Worm (Caenorhabditis elegans) whole organism, L2 larva: ENCODE measurements around the gene Y39A1A.10.

ENCODE experiments used
- C34F6.9 ChIP-seq: fragments of 150-350 bp; optimal IDR thresholded peaks from 2 replicates; lab custom pipeline; 2014; ENCODE audit warnings: missing biosample characterization, missing genetic modification characterization
- F13H6.1 ChIP-seq: sonication (generic microtip); optimal IDR thresholded peaks from 2 replicates; lab custom pipeline; 2016; ENCODE audit warnings: missing genetic modification characterization, missing compliant biosample characterization
- R02D3.7 ChIP-seq: fragments of 150-350 bp; optimal IDR thresholded peaks from 2 replicates; lab custom pipeline; 2014; ENCODE audit warnings: missing biosample characterization, missing genetic modification characterization
- ZK546.5 ChIP-seq: sonication (generic microtip); optimal IDR thresholded peaks from 2 replicates; lab custom pipeline; 2017; ENCODE audit warnings: missing biosample characterization, missing genetic modification characterization
- aly-2 ChIP-seq: fragments of 150-350 bp; optimal IDR thresholded peaks from 2 replicates; lab custom pipeline; 2014; ENCODE audit warnings: missing biosample characterization, missing genetic modification characterization
- ama-1 ChIP-seq: fragments of 150-350 bp; optimal IDR thresholded peaks from 2 replicates; lab custom pipeline; 2018; ENCODE audit warnings: inconsistent platforms
- blmp-1 ChIP-seq: sonication (generic microtip); optimal IDR thresholded peaks from 2 replicates; lab custom pipeline; 2017; ENCODE audit warnings: missing genetic modification characterization, mild to moderate bottlenecking, missing compliant biosample characterization, antibody characterized with exemption, moderate library complexity; ENCODE audit not compliant: insufficient read depth
- ceh-16 ChIP-seq: fragments of 150-350 bp; optimal IDR thresholded peaks from 2 replicates; lab custom pipeline; 2014; ENCODE audit warnings: missing biosample characterization, missing genetic modification characterization
- ceh-82 ChIP-seq: fragments of 150-350 bp; optimal IDR thresholded peaks from 2 replicates; lab custom pipeline; 2014; ENCODE audit warnings: missing biosample characterization, missing genetic modification characterization
- crh-2 ChIP-seq: sonication (generic microtip); optimal IDR thresholded peaks from 2 replicates; lab custom pipeline; 2017; ENCODE audit warnings: missing biosample characterization, missing genetic modification characterization
- dmd-4 ChIP-seq: sonication (generic microtip); optimal IDR thresholded peaks from 2 replicates; lab custom pipeline; 2017; ENCODE audit warnings: missing biosample characterization, missing genetic modification characterization
- elt-1 ChIP-seq: fragments of 150-350 bp; optimal IDR thresholded peaks from 2 replicates; lab custom pipeline; 2014; ENCODE audit warnings: missing biosample characterization, missing genetic modification characterization
- fos-1 ChIP-seq: fragments of 150-350 bp; optimal IDR thresholded peaks from 2 replicates; lab custom pipeline; 2014; ENCODE audit warnings: missing biosample characterization, missing genetic modification characterization
- gmeb-1 ChIP-seq: fragments of 150-350 bp; optimal IDR thresholded peaks from 2 replicates; lab custom pipeline; 2014; ENCODE audit warnings: missing biosample characterization, missing genetic modification characterization
- lin-11 ChIP-seq: fragments of 150-350 bp; sonication (generic microtip); optimal IDR thresholded peaks from 2 replicates; lab custom pipeline; 2014; ENCODE audit warnings: missing biosample characterization, missing genetic modification characterization, inconsistent platforms, mixed read lengths
- lsy-2 ChIP-seq, 2 experiments: fragments of 150-350 bp in 1 of 2; sonication (generic microtip) in 1 of 2; optimal IDR thresholded peaks; 2 replicates each; lab custom pipeline; 2014 to 2017; ENCODE audit warnings: missing biosample characterization in 2 of 2, missing genetic modification characterization in 2 of 2
- mab-5 ChIP-seq: fragments of 150-350 bp; optimal IDR thresholded peaks from 2 replicates; lab custom pipeline; 2014; ENCODE audit warnings: missing biosample characterization, missing genetic modification characterization
- mbf-1 ChIP-seq: sonication (generic microtip); optimal IDR thresholded peaks from 2 replicates; lab custom pipeline; 2017; ENCODE audit warnings: missing biosample characterization, missing genetic modification characterization
- mdl-1 ChIP-seq, 2 experiments: fragments of 150-350 bp in 1 of 2; sonication (generic microtip) in 1 of 2; optimal IDR thresholded peaks; 2 replicates each; lab custom pipeline; 2017; ENCODE audit warnings: missing biosample characterization in 2 of 2, missing genetic modification characterization in 2 of 2
- nhr-10 ChIP-seq: sonication (generic microtip); optimal IDR thresholded peaks from 2 replicates; lab custom pipeline; 2017; ENCODE audit warnings: missing biosample characterization, missing genetic modification characterization
- nhr-11 ChIP-seq: fragments of 150-350 bp; optimal IDR thresholded peaks from 2 replicates; lab custom pipeline; 2014; ENCODE audit warnings: missing biosample characterization, missing genetic modification characterization
- nhr-12 ChIP-seq: fragments of 150-350 bp; optimal IDR thresholded peaks from 2 replicates; lab custom pipeline; 2014; ENCODE audit warnings: missing biosample characterization, missing genetic modification characterization
- nhr-129 ChIP-seq: fragments of 150-350 bp; optimal IDR thresholded peaks from 2 replicates; lab custom pipeline; 2014; ENCODE audit warnings: missing biosample characterization, missing genetic modification characterization
- nhr-21 ChIP-seq: fragments of 150-350 bp; optimal IDR thresholded peaks from 2 replicates; lab custom pipeline; 2014; ENCODE audit warnings: missing biosample characterization, missing genetic modification characterization
- nhr-23 ChIP-seq: fragments of 150-350 bp; optimal IDR thresholded peaks from 2 replicates; lab custom pipeline; 2014; ENCODE audit warnings: missing biosample characterization, missing genetic modification reagents, missing genetic modification characterization
- nhr-237 ChIP-seq: fragments of 150-350 bp; optimal IDR thresholded peaks from 2 replicates; lab custom pipeline; 2014; ENCODE audit warnings: missing biosample characterization, missing genetic modification characterization
- nhr-25 ChIP-seq: fragments of 150-350 bp; sonication (generic microtip); optimal IDR thresholded peaks from 3 replicates; lab custom pipeline; 2014; ENCODE audit warnings: missing biosample characterization, missing genetic modification characterization
- nhr-6 ChIP-seq: fragments of 150-350 bp; optimal IDR thresholded peaks from 2 replicates; lab custom pipeline; 2014; ENCODE audit warnings: missing biosample characterization, missing genetic modification characterization
- nhr-77 ChIP-seq: fragments of 150-350 bp; optimal IDR thresholded peaks from 2 replicates; lab custom pipeline; 2014; ENCODE audit warnings: missing biosample characterization, missing genetic modification characterization
- peb-1 ChIP-seq: fragments of 150-350 bp; optimal IDR thresholded peaks from 2 replicates; lab custom pipeline; 2014; ENCODE audit warnings: missing biosample characterization, missing genetic modification characterization
- sem-4 ChIP-seq: fragments of 150-350 bp; optimal IDR thresholded peaks from 2 replicates; lab custom pipeline; 2014; ENCODE audit warnings: missing biosample characterization, missing genetic modification reagents, missing genetic modification characterization
- skn-1 ChIP-seq: sonication (generic microtip); optimal IDR thresholded peaks from 2 replicates; lab custom pipeline; 2017; ENCODE audit warnings: missing biosample characterization, missing genetic modification characterization
- sma-3 ChIP-seq: sonication (generic microtip); optimal IDR thresholded peaks from 2 replicates; lab custom pipeline; 2016; ENCODE audit warnings: missing genetic modification reagents, missing genetic modification characterization, missing compliant biosample characterization
- sma-9 ChIP-seq, 2 experiments: fragments of 150-350 bp in 1 of 2; sonication (generic microtip) in 1 of 2; optimal IDR thresholded peaks; 2 replicates each; lab custom pipeline; 2014 to 2016; ENCODE audit warnings: missing genetic modification characterization in 2 of 2, mild to moderate bottlenecking in 1 of 2, missing biosample characterization in 1 of 2, missing compliant biosample characterization in 1 of 2, missing genetic modification reagents in 1 of 2, moderate library complexity in 1 of 2
- unc-39 ChIP-seq: fragments of 150-350 bp; optimal IDR thresholded peaks from 2 replicates; lab custom pipeline; 2014; ENCODE audit warnings: missing biosample characterization, missing genetic modification characterization
- unc-55 ChIP-seq: fragments of 150-350 bp; sonication (generic microtip); optimal IDR thresholded peaks from 3 replicates; lab custom pipeline; 2014; ENCODE audit warnings: missing biosample characterization, missing genetic modification reagents, missing genetic modification characterization
- zag-1 ChIP-seq: fragments of 150-350 bp; optimal IDR thresholded peaks from 2 replicates; lab custom pipeline; 2014; ENCODE audit warnings: missing biosample characterization, missing genetic modification characterization
- ztf-1 ChIP-seq: fragments of 200-800 bp; sonication (Bioruptor generic); conservative IDR thresholded peaks from 2 replicates; pipeline ENCODE4 v1.3.6; 2022; ENCODE audit warnings: missing genetic modification characterization, missing compliant biosample characterization
- ztf-11 ChIP-seq: sonication (generic microtip); optimal IDR thresholded peaks from 2 replicates; lab custom pipeline; 2017; ENCODE audit warnings: missing biosample characterization, missing genetic modification characterization
- ztf-4 ChIP-seq: fragments of 150-350 bp; optimal IDR thresholded peaks from 2 replicates; lab custom pipeline; 2014; ENCODE audit warnings: missing biosample characterization, missing genetic modification characterization

Gene Y39A1A.10

DNA sequence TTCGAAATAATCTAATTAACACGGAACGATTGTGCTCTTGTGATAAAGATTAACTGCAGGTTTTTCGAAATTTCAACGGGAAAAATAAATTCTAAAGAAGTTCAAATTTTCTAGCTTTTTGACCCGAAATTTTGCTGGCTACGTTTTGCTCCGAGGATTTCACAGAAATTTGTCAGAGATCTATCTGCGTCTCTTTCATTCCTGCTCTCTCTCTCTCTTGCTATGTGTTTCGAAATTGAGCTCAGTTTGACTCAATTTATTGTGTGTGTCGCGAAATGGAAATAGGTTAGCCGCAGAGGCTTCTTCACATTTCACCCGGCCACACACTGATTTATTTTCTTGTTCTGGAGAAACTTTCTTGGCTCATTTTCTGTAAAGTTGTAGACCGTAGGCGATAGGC, 25.1 kb downstream of the Y39A1A.10 start:
- TF ChIP-seq R02D3.7 (tag; lab: Kevin White, UChicago) (no peak), ceh-16 (tag; lab: Kevin White, UChicago) (no peak), nhr-11 (tag; lab: Kevin White, UChicago) (no peak), ztf-1 (no peak), mdl-1 (tag; optimal IDR thresholded peaks at IDR 0.05; lab: Kevin White, UChicago) (no peak), unc-39 (tag; lab: Kevin White, UChicago) (no peak), ztf-4 (no peak)

DNA sequence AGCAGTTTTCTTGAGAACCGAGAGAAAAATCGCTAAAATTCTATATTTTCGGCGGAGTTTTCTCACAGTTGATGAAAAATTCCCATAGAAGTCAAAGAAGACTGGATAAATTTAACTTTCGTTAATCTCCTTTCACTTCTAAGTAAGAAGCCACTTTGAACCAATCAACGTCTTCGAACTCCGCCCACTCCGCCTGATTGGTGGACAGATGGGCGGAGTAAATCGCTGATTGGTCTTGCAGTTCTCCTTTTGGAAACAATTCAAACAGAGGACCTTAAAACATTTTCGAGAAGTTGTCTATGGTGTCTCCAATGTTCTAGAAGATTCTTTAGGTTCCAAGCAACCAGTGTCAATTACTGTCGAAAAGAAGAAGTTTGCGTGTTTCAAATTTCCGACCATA, 25.9 kb downstream of the Y39A1A.10 start:
- TF ChIP-seq nhr-11 (tag; lab: Kevin White, UChicago) (no peak), lsy-2 (tag; optimal IDR thresholded peaks at IDR 0.05; lab: Kevin White, UChicago) (no peak), ama-1 (no peak), nhr-237 (tag; lab: Kevin White, UChicago) (no peak), nhr-6 (tag; lab: Kevin White, UChicago) (no peak), lin-11 (tag; lab: Kevin White, UChicago) (no peak), skn-1 (tag; lab: Kevin White, UChicago) (no peak), nhr-23 (tag; lab: Kevin White, UChicago) (no peak)

DNA sequence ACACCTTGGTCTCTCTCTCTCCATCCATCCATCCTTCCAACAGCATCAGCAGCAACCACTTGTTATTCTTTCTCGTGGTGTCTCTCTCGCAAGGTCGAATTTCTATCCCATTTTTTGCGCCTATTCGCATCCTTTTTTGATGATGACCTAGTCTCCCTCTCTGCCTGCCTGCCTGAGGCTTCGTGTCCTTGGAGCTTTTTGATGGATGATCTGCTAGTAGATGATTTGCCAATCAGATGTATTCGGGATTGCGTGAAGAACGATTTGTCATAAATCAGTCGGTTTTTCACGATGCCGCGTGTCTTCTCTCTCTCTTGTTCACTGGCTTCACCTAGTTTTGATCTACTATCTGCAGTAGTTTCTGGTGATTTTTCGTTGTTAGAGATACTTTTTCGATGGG, 28.8 kb downstream of the Y39A1A.10 start:
- TF ChIP-seq nhr-12 (tag; lab: Kevin White, UChicago): no peak
- no peak for TF ChIP-seq peb-1 (tag; lab: Kevin White, UChicago)
- no peak for TF ChIP-seq mbf-1
- no peak for TF ChIP-seq nhr-23 (tag; lab: Kevin White, UChicago)
- no peak for TF ChIP-seq lin-11 (tag; lab: Kevin White, UChicago)
- TF ChIP-seq unc-39 (tag; lab: Kevin White, UChicago): no peak
- no peak for TF ChIP-seq lsy-2 (tag; optimal IDR thresholded peaks at IDR 0.05; lab: Kevin White, UChicago)
- no peak for TF ChIP-seq mab-5 (tag; lab: Kevin White, UChicago)
- TF ChIP-seq dmd-4 (tag; lab: Kevin White, UChicago): no peak
- TF ChIP-seq nhr-25 (tag; lab: Kevin White, UChicago): peak; percentile 30
- peak; percentile 7 for TF ChIP-seq nhr-129 (tag; lab: Kevin White, UChicago)
- no peak for TF ChIP-seq nhr-6 (tag; lab: Kevin White, UChicago)
- TF ChIP-seq sma-9 (GFP tag; optimal IDR thresholded peaks at IDR 0.05; lab: Kevin White, UChicago): no peak
- no peak for TF ChIP-seq sma-9 (tag; optimal IDR thresholded peaks at IDR 0.05; lab: Kevin White, UChicago)
- TF ChIP-seq zag-1: no peak
- TF ChIP-seq elt-1 (tag; lab: Kevin White, UChicago): no peak
- peak; percentile 11 for TF ChIP-seq sma-3
- TF ChIP-seq ztf-4: no peak
- no peak for TF ChIP-seq blmp-1 (tag; lab: Kevin White, UChicago)

DNA sequence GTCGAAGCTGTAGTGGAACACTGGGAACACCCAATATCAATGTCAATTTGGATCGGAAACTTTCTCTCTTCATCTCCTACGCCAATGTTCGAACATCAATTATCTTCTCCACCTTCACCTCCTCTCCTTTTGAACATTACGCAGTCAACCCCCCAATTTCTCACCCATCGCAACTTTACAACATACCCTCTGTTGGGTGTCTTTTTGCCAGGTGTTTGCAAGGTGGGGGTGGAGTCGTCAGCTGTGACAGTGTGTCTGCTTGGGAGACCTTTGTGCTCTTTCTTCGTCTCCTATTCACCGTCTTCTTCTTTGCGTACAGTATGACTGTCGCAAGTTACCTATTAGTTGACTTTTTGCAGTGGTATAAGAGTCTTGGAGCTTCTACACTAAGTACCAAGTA, 34.1 kb downstream of the Y39A1A.10 start:
- TF ChIP-seq blmp-1 (tag; lab: Kevin White, UChicago) (no peak), ceh-82 (no peak), sma-9 (GFP tag; optimal IDR thresholded peaks at IDR 0.05; lab: Kevin White, UChicago) (no peak), sma-9 (tag; optimal IDR thresholded peaks at IDR 0.05; lab: Kevin White, UChicago) (no peak), nhr-77 (no peak), gmeb-1 (tag; lab: Kevin White, UChicago) (no peak)

DNA sequence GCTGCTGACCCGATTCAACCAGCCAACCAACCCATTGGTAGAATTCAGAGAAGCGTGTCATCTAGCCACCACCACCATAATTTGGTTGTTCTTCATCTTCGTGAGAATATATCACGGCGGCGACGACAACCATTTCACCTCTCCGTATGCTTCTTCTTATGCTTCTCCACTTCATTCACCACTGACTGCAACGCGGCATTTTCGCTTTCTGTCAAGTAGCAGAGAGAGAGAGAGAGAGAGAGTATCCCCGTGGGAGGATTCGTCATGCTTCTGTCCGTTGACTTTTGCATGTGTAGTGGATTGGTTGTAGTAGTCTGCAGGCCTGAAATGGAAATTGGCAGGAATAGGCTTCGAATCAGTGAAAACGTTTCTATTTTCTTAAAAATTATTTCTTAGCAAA, 39.4 kb downstream of the Y39A1A.10 start:
- no peak for TF ChIP-seq unc-55 (GFP tag; lab: Kevin White, UChicago)

DNA sequence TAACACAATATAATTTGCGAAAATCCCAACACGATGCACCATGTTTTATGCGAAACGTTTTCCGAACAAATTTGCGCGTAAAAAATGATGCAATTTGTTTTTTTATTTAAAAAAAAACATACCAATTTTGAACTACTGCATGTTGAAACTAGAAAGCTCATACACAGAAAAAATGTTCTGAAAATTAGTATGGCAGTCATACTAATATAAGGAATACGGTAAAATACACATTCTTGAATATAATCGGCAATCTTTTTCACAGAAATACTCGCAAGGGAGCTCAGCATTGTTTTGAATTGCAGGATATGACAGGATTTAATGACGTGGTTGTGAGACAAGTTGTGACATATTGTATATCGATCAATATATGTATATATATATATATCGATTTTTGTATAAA, 46.4 kb downstream of the Y39A1A.10 start, which contains the start of gene Y39A1A.16:
TSS of gene Y39A1A.16 (plus strand) at position 301 of the 400 bp plus-strand sequence.
- TF ChIP-seq nhr-129 (tag; lab: Kevin White, UChicago): no peak
- TF ChIP-seq sem-4 (tag; lab: Kevin White, UChicago): no peak
- no peak for TF ChIP-seq ceh-82
- no peak for TF ChIP-seq skn-1 (tag; lab: Kevin White, UChicago)
- no peak for TF ChIP-seq aly-2 (tag; lab: Kevin White, UChicago)
- no peak for TF ChIP-seq crh-2 (tag; lab: Kevin White, UChicago)
- no peak for TF ChIP-seq F13H6.1 (tag; lab: Kevin White, UChicago)
- no peak for TF ChIP-seq nhr-237 (tag; lab: Kevin White, UChicago)
- TF ChIP-seq nhr-10 (tag; lab: Kevin White, UChicago): no peak
- TF ChIP-seq nhr-21 (tag; lab: Kevin White, UChicago): no peak
- no peak for TF ChIP-seq ZK546.5 (tag; lab: Kevin White, UChicago)
- no peak for TF ChIP-seq unc-55 (GFP tag; lab: Kevin White, UChicago)
- TF ChIP-seq C34F6.9 (tag; lab: Kevin White, UChicago): no peak
- TF ChIP-seq peb-1 (tag; lab: Kevin White, UChicago): no peak
- no peak for TF ChIP-seq nhr-23 (tag; lab: Kevin White, UChicago)
- no peak for TF ChIP-seq fos-1
- no peak for TF ChIP-seq ztf-11
- no peak for TF ChIP-seq lsy-2 (tag; optimal IDR thresholded peaks at IDR 0.05; lab: Kevin White, UChicago)
